Worm (Caenorhabditis elegans) whole organism, late embryonic: ENCODE results near the gene vit-2.

Experiments
- Y22D7AL.16 ChIP-seq: sonication (generic microtip); optimal IDR thresholded peaks from 2 replicates; lab custom pipeline; 2016; ENCODE audit warnings: missing genetic modification characterization, missing compliant biosample characterization
- ama-1 ChIP-seq: fragments of 150-350 bp; optimal IDR thresholded peaks from 2 replicates; lab custom pipeline; 2014
- ceh-45 ChIP-seq: fragments of 200-800 bp; sonication (Bioruptor generic); IDR thresholded peaks from 2 replicates; pipeline ENCODE4 v1.3.6; 2022; ENCODE audit warnings: missing genetic modification reagents, missing genetic modification characterization, missing compliant biosample characterization
- dve-1 ChIP-seq: sonication (generic microtip); optimal IDR thresholded peaks from 2 replicates; lab custom pipeline; 2017; ENCODE audit warnings: antibody characterized with exemption, mild to moderate bottlenecking, missing genetic modification characterization, missing compliant biosample characterization
- fkh-10 ChIP-seq: fragments of 150-350 bp; optimal IDR thresholded peaks from 2 replicates; lab custom pipeline; 2014; ENCODE audit warnings: missing biosample characterization, missing genetic modification reagents, missing genetic modification characterization
- madf-2 ChIP-seq: sonication (generic microtip); optimal IDR thresholded peaks from 2 replicates; lab custom pipeline; 2017; ENCODE audit warnings: missing genetic modification characterization, missing compliant biosample characterization
- pha-4 ChIP-seq: fragments of 150-350 bp; optimal IDR thresholded peaks from 2 replicates; lab custom pipeline; 2018; ENCODE audit warnings: missing biosample characterization, missing genetic modification reagents, missing genetic modification characterization
- tbx-2 ChIP-seq: sonication (generic microtip); optimal IDR thresholded peaks from 2 replicates; lab custom pipeline; 2016; ENCODE audit warnings: missing genetic modification characterization, missing compliant biosample characterization

DNA sequence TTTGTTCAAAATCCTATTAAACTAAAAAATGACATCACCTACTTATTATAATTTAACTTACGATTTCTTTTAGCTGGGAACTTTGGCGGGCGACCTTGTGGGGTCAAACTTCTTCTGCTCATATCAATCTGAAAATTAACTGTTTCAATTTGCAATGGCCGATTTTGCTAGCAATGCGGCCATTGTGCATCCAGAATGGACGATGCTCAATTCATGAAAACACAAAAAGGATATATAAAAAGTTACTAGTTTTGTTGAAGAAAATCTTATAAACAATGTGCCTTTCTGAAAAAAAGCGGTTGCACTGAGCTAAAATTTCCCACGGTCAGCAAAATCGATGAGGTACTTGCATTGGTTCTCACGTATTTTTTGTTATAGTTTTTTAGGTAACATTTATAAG, 53.4 kb downstream of the vit-2 start, which contains the start of gene C31H2.3:
- TF ChIP-seq pha-4 (tag; lab: Kevin White, UChicago) (no peak), ama-1 (lab: Kevin White, UChicago) (no peak), dve-1 (tag; lab: Kevin White, UChicago) (no peak), tbx-2 (tag; lab: Kevin White, UChicago) (no peak), ceh-45 (no peak), Y22D7AL.16 (tag; lab: Kevin White, UChicago) (no peak), fkh-10 (GFP tag; lab: Kevin White, UChicago) (no peak), madf-2 (no peak)
